Worm (Caenorhabditis elegans) whole organism, young adult: ENCODE measurements around the gene col-180.

Experiments used
- C17E4.6 ChIP-seq: fragments of 200-800 bp; sonication (Bioruptor generic); IDR thresholded peaks from 2 replicates; pipeline ENCODE4 v1.3.6; 2022; ENCODE audit warnings: missing genetic modification reagents, missing genetic modification characterization, missing compliant biosample characterization
- Y79H2A.3 ChIP-seq: fragments of 200-800 bp; sonication (Bioruptor generic); conservative IDR thresholded peaks from 2 replicates; pipeline ENCODE4 v1.3.6; 2022; ENCODE audit warnings: missing genetic modification reagents, missing genetic modification characterization, missing compliant biosample characterization
- ama-1 ChIP-seq, 3 experiments: fragments of 150-350 bp in 1 of 3; sonication (generic microtip) in 2 of 3; optimal IDR thresholded peaks; 2 replicates each; lab custom pipeline; 2014 to 2018; ENCODE audit warnings: missing biosample characterization in 2 of 3, missing genetic modification characterization in 2 of 3, missing genetic modification reagents in 2 of 3
- lin-26 ChIP-seq: fragments of 200-800 bp; sonication (Bioruptor generic); IDR thresholded peaks from 2 replicates; pipeline ENCODE4 v1.3.6; 2022; ENCODE audit warnings: missing genetic modification reagents, missing genetic modification characterization, missing compliant biosample characterization
- lin-35 ChIP-seq, 3 experiments: fragments of 150-350 bp in 2 of 3; sonication (generic microtip) in 1 of 3; optimal IDR thresholded peaks; 2 replicates each; lab custom pipeline; 2014 to 2018; ENCODE audit warnings: missing biosample characterization in 3 of 3, missing genetic modification characterization in 3 of 3, missing genetic modification reagents in 3 of 3
- nhr-90 ChIP-seq: sonication (generic microtip); optimal IDR thresholded peaks from 2 replicates; lab custom pipeline; 2016; ENCODE audit warnings: missing genotype, mild to moderate bottlenecking, missing genetic modification characterization, missing compliant biosample characterization
- snpc-4 ChIP-seq, 5 experiments: fragments of 150-350 bp in 1 of 5; sonication (generic microtip) in 4 of 5; optimal IDR thresholded peaks; 2 replicates each; lab custom pipeline; 2014 to 2018; ENCODE audit warnings: missing genetic modification characterization in 5 of 5, missing biosample characterization in 3 of 5, antibody characterized with exemption in 2 of 5, mild to moderate bottlenecking in 2 of 5, missing compliant biosample characterization in 2 of 5, missing genotype in 2 of 5, moderate library complexity in 2 of 5, missing genetic modification reagents in 1 of 5
- zfh-2 ChIP-seq: fragments of 200-800 bp; sonication (Bioruptor generic); conservative IDR thresholded peaks from 2 replicates; pipeline ENCODE4 v1.3.6; 2022; ENCODE audit warnings: missing genetic modification reagents, missing genetic modification characterization, missing compliant biosample characterization
- ztf-28 ChIP-seq: fragments of 200-800 bp; sonication (Bioruptor generic); IDR thresholded peaks from 2 replicates; pipeline ENCODE4 v1.3.6; 2022; ENCODE audit warnings: missing genetic modification reagents, missing genetic modification characterization, missing compliant biosample characterization

DNA sequence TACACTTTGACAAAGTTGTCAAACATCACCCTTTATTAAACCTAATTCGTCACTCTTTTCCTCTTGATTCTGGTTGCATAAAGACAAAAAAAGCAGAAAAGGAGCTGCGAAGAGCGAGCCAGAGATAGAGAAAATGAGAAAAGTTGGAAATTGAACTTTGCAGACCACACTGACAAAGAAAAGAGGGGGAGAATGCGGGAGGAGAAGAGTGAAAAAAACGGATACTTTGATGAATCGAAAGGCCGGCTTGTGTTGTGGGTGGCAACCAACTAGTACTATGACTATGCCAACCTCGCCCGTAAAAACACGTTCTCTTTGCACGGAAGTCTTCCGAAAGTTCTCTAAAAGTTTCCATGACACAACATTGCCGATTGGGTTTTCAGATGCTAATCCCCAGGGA, 13.6 kb upstream of the col-180 start:
- TF ChIP-seq lin-35 (GFP tag; optimal IDR thresholded peaks at IDR 0.05; lab: Kevin White, UChicago), result no peak
- no peak for TF ChIP-seq ama-1 (optimal IDR thresholded peaks at IDR 0.05; lab: Kevin White, UChicago)
- no peak for TF ChIP-seq ama-1 (GFP tag; optimal IDR thresholded peaks at IDR 0.05; lab: Kevin White, UChicago)
- no peak for TF ChIP-seq lin-26
- no peak for TF ChIP-seq Y79H2A.3 (GFP tag; lab: Robert Waterston, UW)
- no peak for TF ChIP-seq snpc-4 (GFP tag; optimal IDR thresholded peaks at IDR 0.05; lab: Kevin White, UChicago)
- no peak for TF ChIP-seq snpc-4 (tag; optimal IDR thresholded peaks at IDR 0.05; lab: Kevin White, UChicago)
- no peak for TF ChIP-seq nhr-90 (tag; lab: Kevin White, UChicago)
- TF ChIP-seq ztf-28, result no peak
- no peak for TF ChIP-seq zfh-2 (GFP tag; lab: Robert Waterston, UW)
- no peak for TF ChIP-seq C17E4.6
